Worm (Caenorhabditis elegans): ENCODE data around the gene ncl-1.

ce11 chrIII:7703474-7703873 lies 16.1 kb upstream of the ncl-1 start:
- TF ChIP-seq pha-4 (GFP tag; IDR thresholded peaks at IDR 0.05) (no peak), pha-4 (tag; optimal IDR thresholded peaks at IDR 0.05) (no peak), ztf-11 (tag; optimal IDR thresholded peaks at IDR 0.05) (no peak), fos-1 (tag; optimal IDR thresholded peaks at IDR 0.05) (no peak), aly-2 (tag; optimal IDR thresholded peaks at IDR 0.05) (no peak), R02D3.7 (tag; optimal IDR thresholded peaks at IDR 0.05) (no peak), lir-3 (tag; optimal IDR thresholded peaks at IDR 0.05) (no peak), nhr-237 (tag; optimal IDR thresholded peaks at IDR 0.05) (no peak), ces-1 (GFP tag; optimal IDR thresholded peaks at IDR 0.05) (no peak)

Measured in whole organism, L4 larva.